Worm (Caenorhabditis elegans): ENCODE measurements around the gene srj-22.

The srj-22 gene

ce11 chrV:10736756-10737155, 6.8 kb downstream of the srj-22 start, which contains the start of the genes mre-11 and wdr-5.3:
mre-11 (minus strand) TSS chrV:10736868.
wdr-5.3 (plus strand) TSS chrV:10737116.
- no peak for TF ChIP-seq pha-4 (tag; optimal IDR thresholded peaks at IDR 0.05)
- no peak for TF ChIP-seq ztf-4 (tag; optimal IDR thresholded peaks at IDR 0.05)
- peak; percentile 76 for TF ChIP-seq lin-15B (tag; optimal IDR thresholded peaks at IDR 0.05)
- no peak for TF ChIP-seq nhr-12 (tag; optimal IDR thresholded peaks at IDR 0.05)
- no peak for TF ChIP-seq ZK546.5 (tag; optimal IDR thresholded peaks at IDR 0.05)
- TF ChIP-seq mml-1 (tag; optimal IDR thresholded peaks at IDR 0.05) = no peak
- no peak for TF ChIP-seq ceh-9 (tag; optimal IDR thresholded peaks at IDR 0.05)
- TF ChIP-seq elt-2 (tag; optimal IDR thresholded peaks at IDR 0.05) = peak; percentile 36
- TF ChIP-seq unc-39 (tag; optimal IDR thresholded peaks at IDR 0.05) = no peak
- no peak for TF ChIP-seq unc-62 (GFP tag; optimal IDR thresholded peaks at IDR 0.05)
- peak; percentile 24 for TF ChIP-seq nhr-25 (tag; optimal IDR thresholded peaks at IDR 0.05)
- no peak for TF ChIP-seq pqm-1 (tag; optimal IDR thresholded peaks at IDR 0.05)
- TF ChIP-seq nhr-67 (tag; optimal IDR thresholded peaks at IDR 0.05) = no peak
- no peak for TF ChIP-seq R02D3.7 (tag; optimal IDR thresholded peaks at IDR 0.05)
- no peak for TF ChIP-seq eor-1 (tag; optimal IDR thresholded peaks at IDR 0.05)
- TF ChIP-seq sea-2 (GFP tag; optimal IDR thresholded peaks at IDR 0.05) = no peak
- no peak for TF ChIP-seq elt-1 (tag; optimal IDR thresholded peaks at IDR 0.05)
- TF ChIP-seq jun-1 (tag; optimal IDR thresholded peaks at IDR 0.05) = no peak
- TF ChIP-seq skn-1 (tag; optimal IDR thresholded peaks at IDR 0.05) = peak; percentile 12
- TF ChIP-seq lin-39 (tag; optimal IDR thresholded peaks at IDR 0.05) = no peak
- TF ChIP-seq nhr-28 (tag; optimal IDR thresholded peaks at IDR 0.05) = no peak
- no peak for TF ChIP-seq fkh-10 (GFP tag; optimal IDR thresholded peaks at IDR 0.05)
- TF ChIP-seq nhr-11 (tag; optimal IDR thresholded peaks at IDR 0.05) = no peak
- TF ChIP-seq ama-1 (optimal IDR thresholded peaks at IDR 0.05) = no peak
- TF ChIP-seq snpc-4 (tag; optimal IDR thresholded peaks at IDR 0.05) = peak; percentile 85
- TF ChIP-seq nhr-43 (tag; optimal IDR thresholded peaks at IDR 0.05; ENCODE audit: poor library complexity, severe bottlenecking) = peak; percentile 58
- no peak for TF ChIP-seq ztf-11 (tag; optimal IDR thresholded peaks at IDR 0.05)
- TF ChIP-seq nhr-77 (tag; optimal IDR thresholded peaks at IDR 0.05) = no peak
- no peak for TF ChIP-seq nhr-237 (tag; optimal IDR thresholded peaks at IDR 0.05)
- TF ChIP-seq egl-5 (tag; optimal IDR thresholded peaks at IDR 0.05) = no peak
- no peak for TF ChIP-seq fos-1 (tag; optimal IDR thresholded peaks at IDR 0.05)
- no peak for TF ChIP-seq ceh-28 (tag; optimal IDR thresholded peaks at IDR 0.05)
- TF ChIP-seq aly-2 (tag; optimal IDR thresholded peaks at IDR 0.05) = no peak
- no peak for TF ChIP-seq daf-12 (tag; optimal IDR thresholded peaks at IDR 0.05)
- no peak for TF ChIP-seq elt-3 (tag; optimal IDR thresholded peaks at IDR 0.05)
- TF ChIP-seq egl-27 (tag; optimal IDR thresholded peaks at IDR 0.05) = no peak
- TF ChIP-seq ceh-82 (tag; optimal IDR thresholded peaks at IDR 0.05) = no peak
- no peak for TF ChIP-seq fkh-2 (tag; optimal IDR thresholded peaks at IDR 0.05)
- TF ChIP-seq zag-1 (tag; optimal IDR thresholded peaks at IDR 0.05) = no peak
- peak; percentile 62 for TF ChIP-seq nhr-23 (tag; optimal IDR thresholded peaks at IDR 0.05)
- no peak for TF ChIP-seq hmg-11 (tag; optimal IDR thresholded peaks at IDR 0.05)
- TF ChIP-seq nhr-76 (tag; optimal IDR thresholded peaks at IDR 0.05) = no peak
- no peak for TF ChIP-seq lsy-12 (tag; optimal IDR thresholded peaks at IDR 0.05)
- TF ChIP-seq mdl-1 (tag; optimal IDR thresholded peaks at IDR 0.05) = no peak
- no peak for TF ChIP-seq tbx-2 (tag; optimal IDR thresholded peaks at IDR 0.05)
- TF ChIP-seq nfya-1 (tag; optimal IDR thresholded peaks at IDR 0.05; ENCODE audit: insufficient read depth) = peak; percentile 66
- no peak for TF ChIP-seq ceh-16 (tag; optimal IDR thresholded peaks at IDR 0.05)

ce11 chrV:10731989-10732472, 11.5 kb downstream of the srj-22 start, which contains the start of gene T28B11.1:
T28B11.1 (minus strand) TSS chrV:10732422.
- TF ChIP-seq daf-12 (tag; optimal IDR thresholded peaks at IDR 0.05) (no peak), nhr-12 (tag; optimal IDR thresholded peaks at IDR 0.05) (no peak), elt-2 (tag; optimal IDR thresholded peaks at IDR 0.05) (peak; percentile 80), elt-1 (tag; optimal IDR thresholded peaks at IDR 0.05) (no peak), nhr-28 (tag; optimal IDR thresholded peaks at IDR 0.05) (no peak)

Measured in whole organism, L3 larva.